Fruit fly (Drosophila melanogaster) whole organism, embryonic: ENCODE data around the gene CSN6.

Experiments
- CG17186 ChIP-seq: fragments of 200-800 bp; sonication (Bioruptor generic); optimal IDR thresholded peaks from 3 replicates; lab custom pipeline; 2017; ENCODE audit warnings: missing biosample characterization, missing genetic modification reagents, missing genetic modification characterization
- Sox100B ChIP-seq: fragments of 200-800 bp; sonication (Bioruptor generic); optimal IDR thresholded peaks from 3 replicates; lab custom pipeline; 2018; ENCODE audit warnings: missing biosample characterization, mild to moderate bottlenecking, missing genetic modification characterization
- Sox102F ChIP-seq: fragments of 200-800 bp; sonication (Bioruptor generic); optimal IDR thresholded peaks from 2 replicates; lab custom pipeline; 2018; ENCODE audit warnings: missing biosample characterization, mild to moderate bottlenecking, missing genetic modification characterization, moderate library complexity
- grau ChIP-seq: fragments of 200-800 bp; optimal IDR thresholded peaks from 3 replicates; lab custom pipeline; 2019; ENCODE audit warnings: missing biosample characterization, mild to moderate bottlenecking, missing genetic modification characterization, moderate library complexity
- pfk ChIP-seq: fragments of 200-800 bp; sonication (Bioruptor generic); optimal IDR thresholded peaks from 2 replicates; lab custom pipeline; 2018; ENCODE audit warnings: missing biosample characterization, mild to moderate bottlenecking, missing genetic modification characterization, moderate library complexity
- zen2 ChIP-seq: fragments of 200-800 bp; sonication (Bioruptor generic); IDR thresholded peaks from 3 replicates; pipeline ENCODE4 v1.3.6; 2022; ENCODE audit warnings: missing biosample characterization, missing genetic modification characterization; ENCODE audit not compliant: partially characterized antibody

dm6 chr3R:22588756-22589155 is 8.2 kb downstream of the CSN6 start:
- TF ChIP-seq zen2 (GFP tag; lab: Robert Waterston, UW) (no peak), Sox102F (GFP tag; lab: Kevin White, UChicago) (no peak), pfk (no peak), grau (tag; lab: Kevin White, UChicago) (peak; percentile 79), CG17186 (GFP tag; lab: Kevin White, UChicago) (no peak), Sox100B (GFP tag; lab: Kevin White, UChicago) (no peak)
